Fruit fly (Drosophila melanogaster): ENCODE results near the gene CG6005.

DNA sequence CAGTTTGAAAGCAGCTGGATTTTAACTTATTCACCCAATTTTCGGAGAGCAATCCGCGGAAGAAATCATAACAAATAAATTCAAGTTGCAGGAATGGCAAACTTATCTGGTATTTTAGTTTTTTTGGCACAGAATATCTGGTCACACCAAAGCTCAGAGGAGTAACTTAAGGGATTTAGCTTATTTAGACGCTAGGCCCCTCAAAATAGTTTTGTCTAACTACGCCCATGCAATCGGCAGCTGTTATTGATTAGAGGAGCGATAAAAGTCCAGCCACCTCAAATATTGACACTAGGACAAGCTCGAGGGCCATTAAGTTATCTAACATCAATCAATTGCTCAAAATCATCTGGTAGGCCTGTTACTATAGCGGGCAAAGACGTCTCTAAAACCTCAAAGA is 4.9 kb upstream of the CG6005 start, which contains the start of the genes GatA and P5cr:
- no peak for TF ChIP-seq CG8478 (optimal IDR thresholded peaks at IDR 0.05)
- TF ChIP-seq CTCF (optimal IDR thresholded peaks at IDR 0.05): no peak

Data from S2 (cell line).